Fruit fly (Drosophila melanogaster): Measurements from ENCODE around the gene Taf10b.
A peak's percentile ranks its signal among the peaks of the same experiment; 100 is the strongest.

The Taf10b gene

dm6 chr2L:2765659-2766373, 1.8 kb downstream of the Taf10b start, which contains the start of the genes Snx21 and aph-1 (continued):
- peak; percentile 86 for TF ChIP-seq CG18476 (GFP tag; optimal IDR thresholded peaks at IDR 0.05)
- TF ChIP-seq CG5245 (GFP tag; optimal IDR thresholded peaks at IDR 0.05), result peak; percentile 85
- peak; percentile 69 for TF ChIP-seq rib (GFP tag; IDR thresholded peaks at IDR 0.05)
- TF ChIP-seq CG42726 (GFP tag; IDR thresholded peaks at IDR 0.05; ENCODE audit: partially characterized antibody), result no peak
- peak; percentile 73 for TF ChIP-seq CG1603 (tag; optimal IDR thresholded peaks at IDR 0.05)
- peak; percentile 95 for TF ChIP-seq nmo (GFP tag; optimal IDR thresholded peaks at IDR 0.05)
- TF ChIP-seq Doc3 (GFP tag; IDR thresholded peaks at IDR 0.05; ENCODE audit: partially characterized antibody), result no peak
- TF ChIP-seq CG1024 (GFP tag; IDR thresholded peaks at IDR 0.05), result peak; percentile 47; the same call in 1 of the 2 replicates
- TF ChIP-seq CG17385 (GFP tag; optimal IDR thresholded peaks at IDR 0.05), result peak; percentile 91
- peak; percentile 95 for TF ChIP-seq CG17361 (GFP tag; IDR thresholded peaks at IDR 0.05)
- TF ChIP-seq CG10209 (GFP tag; optimal IDR thresholded peaks at IDR 0.05), result peak; percentile 92
- peak; percentile 94 for TF ChIP-seq CG31441 (GFP tag; IDR thresholded peaks at IDR 0.05)
- TF ChIP-seq PHDP (tag; optimal IDR thresholded peaks at IDR 0.05), result peak; percentile 94
- peak; percentile 88 for TF ChIP-seq CG6854 (GFP tag; optimal IDR thresholded peaks at IDR 0.05)
- peak in 1 of 3 experiments; percentile 71 for TF ChIP-seq Stat92E (GFP tag; optimal IDR thresholded peaks at IDR 0.05)
- TF ChIP-seq CG11695 (GFP tag; IDR thresholded peaks at IDR 0.05), result peak; percentile 93
- TF ChIP-seq br (optimal IDR thresholded peaks at IDR 0.05), result no peak
- TF ChIP-seq tup (GFP tag; optimal IDR thresholded peaks at IDR 0.05), result peak; percentile 76
- peak; percentile 94 for TF ChIP-seq unpg (GFP tag; optimal IDR thresholded peaks at IDR 0.05)
- TF ChIP-seq CG34376 (GFP tag; optimal IDR thresholded peaks at IDR 0.05), result peak; percentile 82
- peak; percentile 77 for TF ChIP-seq CG11247 (GFP tag; IDR thresholded peaks at IDR 0.05)
- 0 out of 2 replicates have a peak, but pooled peaks have one; percentile 18 for TF ChIP-seq aop (GFP tag; IDR thresholded peaks at IDR 0.05)
- TF ChIP-seq CG9609 (GFP tag; optimal IDR thresholded peaks at IDR 0.05), result peak; percentile 88
- TF ChIP-seq nau (GFP tag; optimal IDR thresholded peaks at IDR 0.05), result peak; percentile 82
- TF ChIP-seq CG17912 (GFP tag; optimal IDR thresholded peaks at IDR 0.05), result peak; percentile 77
- TF ChIP-seq CG17359 (tag; optimal IDR thresholded peaks at IDR 0.05), result peak; percentile 92
- peak; percentile 84 for TF ChIP-seq CG15514 (GFP tag; optimal IDR thresholded peaks at IDR 0.05)
- peak; percentile 63; the same call in 1 of the 2 replicates for TF ChIP-seq chm (GFP tag; IDR thresholded peaks at IDR 0.05)
- TF ChIP-seq Rx (GFP tag; IDR thresholded peaks at IDR 0.05), result peak; percentile 84
- peak; percentile 39; the same call in 1 of the 2 replicates for TF ChIP-seq Dip2 (GFP tag; IDR thresholded peaks at IDR 0.05)
- TF ChIP-seq CG6765 (GFP tag; optimal IDR thresholded peaks at IDR 0.05), result peak; percentile 72
- peak; percentile 76 for TF ChIP-seq CG13123 (GFP tag; optimal IDR thresholded peaks at IDR 0.05)
- peak; percentile 89 for TF ChIP-seq CG9437 (GFP tag; optimal IDR thresholded peaks at IDR 0.05)
- TF ChIP-seq ewg (GFP tag; optimal IDR thresholded peaks at IDR 0.05), result peak; percentile 83
- peak; percentile 46 for TF ChIP-seq ac (GFP tag; optimal IDR thresholded peaks at IDR 0.05)
- TF ChIP-seq CG10654 (GFP tag; optimal IDR thresholded peaks at IDR 0.05), result peak; percentile 88
- TF ChIP-seq dmrt11E (tag; optimal IDR thresholded peaks at IDR 0.05), result peak; percentile 92
- peak; percentile 89 for TF ChIP-seq stc (GFP tag; IDR thresholded peaks at IDR 0.05)
- no peak; the same call in 1 of the 2 replicates for TF ChIP-seq Bgb (GFP tag; IDR thresholded peaks at IDR 0.05; ENCODE audit: partially characterized antibody)
- no peak for TF ChIP-seq ash1 (GFP tag; optimal IDR thresholded peaks at IDR 0.05)
- TF ChIP-seq p53 (GFP tag; optimal IDR thresholded peaks at IDR 0.05), result peak; percentile 77
- peak; percentile 77 for TF ChIP-seq CG8290 (GFP tag; optimal IDR thresholded peaks at IDR 0.05)
- peak; percentile 26 to 61 for TF ChIP-seq CG8290 (tag; optimal IDR thresholded peaks at IDR 0.05)
- TF ChIP-seq cwo (GFP tag; optimal IDR thresholded peaks at IDR 0.05), result peak; percentile 89
- TF ChIP-seq NK7.1 (GFP tag; optimal IDR thresholded peaks at IDR 0.05), result peak; percentile 63
- peak; percentile 70 for TF ChIP-seq CG18011 (GFP tag; optimal IDR thresholded peaks at IDR 0.05)
- TF ChIP-seq HLHmδ (GFP tag; optimal IDR thresholded peaks at IDR 0.05), result peak; percentile 20
- peak; percentile 87 for TF ChIP-seq CG11723 (GFP tag; optimal IDR thresholded peaks at IDR 0.05)

All from whole organism, embryonic.